Worm (Caenorhabditis elegans) whole organism, L4 larva: ENCODE data around the gene col-154.

Source experiments
- F10B5.3 ChIP-seq: sonication (generic microtip); optimal IDR thresholded peaks from 2 replicates; lab custom pipeline; 2016; ENCODE audit warnings: mild to moderate bottlenecking, missing genetic modification characterization, missing compliant biosample characterization
- F26F4.8 ChIP-seq: fragments of 200-800 bp; sonication (Bioruptor generic); conservative IDR thresholded peaks from 2 replicates; pipeline ENCODE4 v1.3.6; 2022; ENCODE audit warnings: missing genetic modification characterization, missing compliant biosample characterization
- F49E8.2 ChIP-seq: sonication (generic microtip); optimal IDR thresholded peaks from 2 replicates; lab custom pipeline; 2016; ENCODE audit warnings: missing compliant biosample characterization, mild to moderate bottlenecking, missing genetic modification characterization, borderline replicate concordance
- R02D3.7 ChIP-seq: fragments of 150-350 bp; sonication (generic microtip); optimal IDR thresholded peaks from 3 replicates; lab custom pipeline; 2014; ENCODE audit warnings: missing biosample characterization, missing genetic modification characterization
- T20F7.1 ChIP-seq: fragments of 200-800 bp; sonication (Bioruptor generic); optimal IDR thresholded peaks from 2 replicates; lab custom pipeline; 2018; ENCODE audit warnings: mild to moderate bottlenecking, missing genetic modification characterization, missing compliant biosample characterization
- Y48G9A.11 ChIP-seq: fragments of 200-800 bp; sonication (Bioruptor generic); IDR thresholded peaks from 2 replicates; pipeline ENCODE4 v1.3.6; 2022; ENCODE audit warnings: missing genetic modification reagents, missing genetic modification characterization, missing compliant biosample characterization
- Y5F2A.4 ChIP-seq: fragments of 200-800 bp; sonication (Bioruptor generic); optimal IDR thresholded peaks from 2 replicates; lab custom pipeline; 2018; ENCODE audit warnings: mild to moderate bottlenecking, missing genetic modification characterization, missing compliant biosample characterization
- ZK546.5 ChIP-seq, 2 experiments: sonication (generic microtip); optimal IDR thresholded peaks; 2 replicates each; lab custom pipeline; 2017; ENCODE audit warnings: missing biosample characterization in 2 of 2, missing genetic modification characterization in 2 of 2
- aly-2 ChIP-seq: sonication (generic microtip); optimal IDR thresholded peaks from 2 replicates; lab custom pipeline; 2018; ENCODE audit warnings: missing biosample characterization, missing genetic modification characterization
- arid-1 ChIP-seq: fragments of 200-800 bp; sonication (Bioruptor generic); conservative IDR thresholded peaks from 2 replicates; pipeline ENCODE4 v1.3.6; 2022; ENCODE audit warnings: missing genetic modification reagents, missing genetic modification characterization, missing compliant biosample characterization
- attf-4 ChIP-seq: sonication (generic microtip); optimal IDR thresholded peaks from 3 replicates; lab custom pipeline; 2017; ENCODE audit warnings: missing biosample characterization, missing genetic modification characterization
- ceh-20 ChIP-seq: fragments of 200-800 bp; sonication (Bioruptor generic); IDR thresholded peaks from 2 replicates; pipeline ENCODE4 v1.3.6; 2022; ENCODE audit warnings: missing genetic modification reagents, missing genetic modification characterization, missing compliant biosample characterization
- ceh-44 ChIP-seq: fragments of 200-800 bp; sonication (Bioruptor generic); IDR thresholded peaks from 2 replicates; pipeline ENCODE4 v1.3.6; 2022; ENCODE audit warnings: missing genetic modification reagents, missing genetic modification characterization, missing compliant biosample characterization
- ceh-82 ChIP-seq: sonication (generic microtip); optimal IDR thresholded peaks from 2 replicates; lab custom pipeline; 2017; ENCODE audit warnings: missing biosample characterization, missing genetic modification characterization
- cey-2 ChIP-seq: sonication (generic microtip); optimal IDR thresholded peaks from 3 replicates; lab custom pipeline; 2017; ENCODE audit warnings: missing genetic modification characterization, mild to moderate bottlenecking, missing compliant biosample characterization, antibody characterized with exemption, borderline replicate concordance; ENCODE audit not compliant: insufficient read depth
- daf-16 ChIP-seq, 3 experiments: sonication (generic microtip); optimal IDR thresholded peaks; 2 replicates each; lab custom pipeline; 2016 to 2017; ENCODE audit warnings: missing genetic modification characterization in 3 of 3, missing genetic modification reagents in 3 of 3, mild to moderate bottlenecking in 2 of 3, missing compliant biosample characterization in 2 of 3, missing biosample characterization in 1 of 3, moderate library complexity in 1 of 3
- dmd-8 ChIP-seq: fragments of 200-800 bp; sonication (Bioruptor generic); IDR thresholded peaks from 2 replicates; pipeline ENCODE4 v1.3.6; 2022; ENCODE audit warnings: missing genetic modification characterization, missing compliant biosample characterization
- dve-1 ChIP-seq: sonication (generic microtip); optimal IDR thresholded peaks from 2 replicates; lab custom pipeline; 2017; ENCODE audit warnings: antibody characterized with exemption, mild to moderate bottlenecking, missing genetic modification characterization, missing compliant biosample characterization; ENCODE audit not compliant: insufficient read depth
- egl-27 ChIP-seq: sonication (generic microtip); optimal IDR thresholded peaks from 3 replicates; lab custom pipeline; 2017; ENCODE audit warnings: missing biosample characterization, missing genetic modification reagents, missing genetic modification characterization
- egl-43 ChIP-seq: fragments of 200-800 bp; sonication (Bioruptor generic); IDR thresholded peaks from 2 replicates; pipeline ENCODE4 v1.3.6; 2022; ENCODE audit warnings: missing genetic modification reagents, missing genetic modification characterization, missing compliant biosample characterization
- fkh-10 ChIP-seq: fragments of 150-350 bp; optimal IDR thresholded peaks from 2 replicates; lab custom pipeline; 2014; ENCODE audit warnings: missing biosample characterization, missing genetic modification reagents, missing genetic modification characterization
- hlh-11 ChIP-seq: fragments of 200-800 bp; sonication (Bioruptor generic); optimal IDR thresholded peaks from 2 replicates; lab custom pipeline; 2018; ENCODE audit warnings: mild to moderate bottlenecking, missing genetic modification characterization, missing compliant biosample characterization
- hlh-30 ChIP-seq: sonication (generic microtip); optimal IDR thresholded peaks from 2 replicates; lab custom pipeline; 2017; ENCODE audit warnings: antibody characterized with exemption, mild to moderate bottlenecking, missing genetic modification characterization, missing compliant biosample characterization; ENCODE audit not compliant: insufficient read depth
- hmg-1.1 ChIP-seq: fragments of 200-800 bp; sonication (Bioruptor generic); IDR thresholded peaks from 2 replicates; pipeline ENCODE4 v1.3.6; 2022; ENCODE audit warnings: missing genetic modification reagents, missing genetic modification characterization, missing compliant biosample characterization
- jun-1 ChIP-seq: fragments of 150-350 bp; optimal IDR thresholded peaks from 2 replicates; lab custom pipeline; 2014; ENCODE audit warnings: missing biosample characterization, missing genetic modification reagents, missing genetic modification characterization
- lim-7 ChIP-seq: fragments of 200-800 bp; sonication (Bioruptor generic); IDR thresholded peaks from 2 replicates; pipeline ENCODE4 v1.3.6; 2022; ENCODE audit warnings: missing genetic modification characterization, missing compliant biosample characterization
- lin-1 ChIP-seq: fragments of 200-800 bp; sonication (Bioruptor generic); IDR thresholded peaks from 2 replicates; pipeline ENCODE4 v1.3.6; 2022; ENCODE audit warnings: missing genetic modification reagents, missing genetic modification characterization, missing compliant biosample characterization
- lin-13 ChIP-seq: fragments of 150-350 bp; optimal IDR thresholded peaks from 2 replicates; lab custom pipeline; 2014; ENCODE audit warnings: missing biosample characterization, missing genetic modification reagents, missing genetic modification characterization
- lin-29 ChIP-seq: fragments of 200-800 bp; sonication (Bioruptor generic); IDR thresholded peaks from 2 replicates; pipeline ENCODE4 v1.3.6; 2022; ENCODE audit warnings: missing genetic modification reagents, missing genetic modification characterization, missing compliant biosample characterization
- lir-3 ChIP-seq: sonication (generic microtip); optimal IDR thresholded peaks from 2 replicates; lab custom pipeline; 2016; ENCODE audit warnings: mild to moderate bottlenecking, missing genetic modification characterization, missing compliant biosample characterization
- lsy-2 ChIP-seq, 2 experiments: fragments of 150-350 bp in 1 of 2; sonication (generic microtip) in 1 of 2; optimal IDR thresholded peaks; 2 replicates each; lab custom pipeline; 2014 to 2017; ENCODE audit warnings: missing biosample characterization in 2 of 2, missing genetic modification characterization in 2 of 2
- madf-5 ChIP-seq, 2 experiments: fragments of 200-800 bp; sonication (Bioruptor generic); IDR thresholded peaks; 2 replicates each; pipeline ENCODE4 v1.3.6; 2022; ENCODE audit warnings: missing compliant biosample characterization in 2 of 2, missing genetic modification characterization in 2 of 2
- madf-9 ChIP-seq: fragments of 200-800 bp; sonication (Bioruptor generic); conservative IDR thresholded peaks from 2 replicates; pipeline ENCODE4 v1.3.6; 2022; ENCODE audit warnings: missing genetic modification reagents, missing genetic modification characterization, missing compliant biosample characterization
- mdt-29 ChIP-seq: fragments of 200-800 bp; sonication (Bioruptor generic); IDR thresholded peaks from 2 replicates; pipeline ENCODE4 v1.3.6; 2022; ENCODE audit warnings: missing genetic modification reagents, missing genetic modification characterization, missing compliant biosample characterization
- mep-1 ChIP-seq: fragments of 150-350 bp; sonication (generic microtip); optimal IDR thresholded peaks from 3 replicates; lab custom pipeline; 2014; ENCODE audit warnings: missing biosample characterization, missing genetic modification characterization
- mes-2 ChIP-seq: sonication (generic microtip); optimal IDR thresholded peaks from 2 replicates; lab custom pipeline; 2016; ENCODE audit warnings: missing genotype, mild to moderate bottlenecking, missing genetic modification characterization, missing compliant biosample characterization; ENCODE audit not compliant: poor library complexity, severe bottlenecking
- nhr-25 ChIP-seq: sonication (generic microtip); optimal IDR thresholded peaks from 2 replicates; lab custom pipeline; 2017; ENCODE audit warnings: missing genetic modification characterization, mild to moderate bottlenecking, missing compliant biosample characterization, antibody characterized with exemption, moderate library complexity, borderline replicate concordance; ENCODE audit not compliant: insufficient read depth
- nhr-28 ChIP-seq: fragments of 150-350 bp; optimal IDR thresholded peaks from 2 replicates; lab custom pipeline; 2014; ENCODE audit warnings: missing biosample characterization, missing genetic modification characterization
- nhr-41 ChIP-seq: fragments of 200-800 bp; sonication (Bioruptor generic); IDR thresholded peaks from 2 replicates; pipeline ENCODE4 v1.3.6; 2022; ENCODE audit warnings: missing genetic modification reagents, missing genetic modification characterization, missing compliant biosample characterization
- nhr-6 ChIP-seq: fragments of 150-350 bp; optimal IDR thresholded peaks from 2 replicates; lab custom pipeline; 2014; ENCODE audit warnings: missing biosample characterization, missing genetic modification characterization
- nhr-77 ChIP-seq: fragments of 150-350 bp; optimal IDR thresholded peaks from 2 replicates; lab custom pipeline; 2014; ENCODE audit warnings: missing biosample characterization, missing genetic modification characterization
- rbr-2 ChIP-seq: sonication (generic microtip); optimal IDR thresholded peaks from 2 replicates; lab custom pipeline; 2016; ENCODE audit warnings: missing genotype, missing genetic modification characterization, missing compliant biosample characterization
- set-16 ChIP-seq: fragments of 200-800 bp; sonication (Bioruptor generic); IDR thresholded peaks from 2 replicates; pipeline ENCODE4 v1.3.6; 2022; ENCODE audit warnings: missing genetic modification reagents, missing genetic modification characterization, missing compliant biosample characterization
- snpc-1.2 ChIP-seq: fragments of 200-800 bp; sonication (Bioruptor generic); IDR thresholded peaks from 2 replicates; pipeline ENCODE4 v1.3.6; 2022; ENCODE audit warnings: missing genetic modification reagents, missing genetic modification characterization, missing compliant biosample characterization
- spr-3 ChIP-seq: fragments of 200-800 bp; sonication (Bioruptor generic); optimal IDR thresholded peaks from 2 replicates; lab custom pipeline; 2018; ENCODE audit warnings: mild to moderate bottlenecking, missing genetic modification characterization, missing compliant biosample characterization
- zag-1 ChIP-seq: fragments of 150-350 bp; optimal IDR thresholded peaks from 2 replicates; lab custom pipeline; 2014; ENCODE audit warnings: missing biosample characterization, missing genetic modification characterization
- zfp-3 ChIP-seq: fragments of 200-800 bp; sonication (Bioruptor generic); conservative IDR thresholded peaks from 2 replicates; pipeline ENCODE4 v1.3.6; 2022; ENCODE audit warnings: missing genetic modification reagents, missing genetic modification characterization, missing compliant biosample characterization
- zip-11 ChIP-seq: fragments of 200-800 bp; sonication (Bioruptor generic); IDR thresholded peaks from 2 replicates; pipeline ENCODE4 v1.3.6; 2022; ENCODE audit warnings: missing genetic modification characterization, missing compliant biosample characterization
- zip-2 ChIP-seq: fragments of 150-350 bp; optimal IDR thresholded peaks from 2 replicates; lab custom pipeline; 2014; ENCODE audit warnings: missing biosample characterization, missing genetic modification characterization
- ztf-7 ChIP-seq: fragments of 150-350 bp; optimal IDR thresholded peaks from 2 replicates; lab custom pipeline; 2014; ENCODE audit warnings: missing biosample characterization, missing genetic modification characterization

The col-154 gene

ce11 chrV:11412125-11412524 is 27.0 kb downstream of the col-154 start:
- TF ChIP-seq madf-5 (GFP tag; IDR thresholded peaks at IDR 0.05; lab: Robert Waterston, UW) (no peak), aly-2 (no peak), F26F4.8 (no peak), mes-2 (tag; lab: Kevin White, UChicago) (peak; percentile 69), hlh-11 (tag; lab: Kevin White, UChicago) (peak; percentile 77), nhr-6 (tag; lab: Kevin White, UChicago) (no peak), ztf-7 (tag; lab: Kevin White, UChicago) (no peak), lir-3 (no peak), lin-1 (peak; percentile 42; the same call in 1 of the 2 replicates), ZK546.5 (tag; optimal IDR thresholded peaks at IDR 0.05; lab: Kevin White, UChicago) (no peak), cey-2 (tag; lab: Kevin White, UChicago) (no peak), jun-1 (tag; lab: Kevin White, UChicago) (no peak), egl-43 (GFP tag; lab: Robert Waterston, UW) (no peak; the same call in 1 of the 2 replicates), T20F7.1 (GFP tag; lab: Kevin White, UChicago) (peak; percentile 17), egl-27 (no peak), zag-1 (tag; lab: Kevin White, UChicago) (no peak), fkh-10 (GFP tag; lab: Kevin White, UChicago) (no peak), lsy-2 (tag; optimal IDR thresholded peaks at IDR 0.05; lab: Kevin White, UChicago) (no peak), lin-13 (GFP tag; lab: Kevin White, UChicago) (no peak), hlh-30 (tag; lab: Kevin White, UChicago) (peak; percentile 69), Y48G9A.11 (0 out of 2 replicates have a peak, but pooled peaks have one; percentile 22), attf-4 (tag; lab: Kevin White, UChicago) (no peak), madf-9 (GFP tag; lab: Robert Waterston, UW) (peak; percentile 45; the same call in 1 of the 2 replicates), zip-11 (GFP tag; lab: Robert Waterston, UW) (no peak), snpc-1.2 (GFP tag; lab: Robert Waterston, UW) (peak; percentile 77; the same call in 1 of the 2 replicates), nhr-77 (tag; lab: Kevin White, UChicago) (no peak), zfp-3 (GFP tag; lab: Robert Waterston, UW) (peak; percentile 70; the same call in 1 of the 2 replicates), F49E8.2 (tag; lab: Kevin White, UChicago) (no peak), set-16 (GFP tag; lab: Robert Waterston, UW) (no peak), nhr-25 (tag; lab: Kevin White, UChicago) (no peak), hmg-1.1 (GFP tag; lab: Robert Waterston, UW) (peak; percentile 71), daf-16 (GFP tag; optimal IDR thresholded peaks at IDR 0.05; lab: Kevin White, UChicago) (peak in 1 of 2 experiments; percentile 53), daf-16 (tag; optimal IDR thresholded peaks at IDR 0.05; lab: Kevin White, UChicago) (no peak), ceh-44 (0 out of 2 replicates have a peak, but pooled peaks have one; percentile 18), rbr-2 (no peak), ceh-20 (GFP tag; lab: Robert Waterston, UW) (peak; percentile 49; the same call in 1 of the 2 replicates), nhr-28 (tag; lab: Kevin White, UChicago) (peak; percentile 54), mep-1 (tag; lab: Kevin White, UChicago) (no peak), dmd-8 (GFP tag; lab: Robert Waterston, UW) (0 out of 2 replicates have a peak, but pooled peaks have one; percentile 57), zip-2 (tag; lab: Kevin White, UChicago) (no peak), spr-3 (GFP tag; lab: Kevin White, UChicago) (no peak), F10B5.3 (tag; lab: Kevin White, UChicago) (no peak), ceh-82 (tag; lab: Kevin White, UChicago) (no peak), mdt-29 (GFP tag; lab: Robert Waterston, UW) (no peak), R02D3.7 (tag; lab: Kevin White, UChicago) (no peak), lin-29 (GFP tag; lab: Robert Waterston, UW) (no peak), Y5F2A.4 (no peak), arid-1 (GFP tag; lab: Robert Waterston, UW) (peak; percentile 58; the same call in 1 of the 2 replicates), lim-7 (GFP tag; lab: Robert Waterston, UW) (peak; percentile 75), dve-1 (tag; lab: Kevin White, UChicago) (no peak), nhr-41 (GFP tag; lab: Robert Waterston, UW) (no peak)
